Fruit fly (Drosophila melanogaster): ENCODE measurements around the gene CG32643.

DNA sequence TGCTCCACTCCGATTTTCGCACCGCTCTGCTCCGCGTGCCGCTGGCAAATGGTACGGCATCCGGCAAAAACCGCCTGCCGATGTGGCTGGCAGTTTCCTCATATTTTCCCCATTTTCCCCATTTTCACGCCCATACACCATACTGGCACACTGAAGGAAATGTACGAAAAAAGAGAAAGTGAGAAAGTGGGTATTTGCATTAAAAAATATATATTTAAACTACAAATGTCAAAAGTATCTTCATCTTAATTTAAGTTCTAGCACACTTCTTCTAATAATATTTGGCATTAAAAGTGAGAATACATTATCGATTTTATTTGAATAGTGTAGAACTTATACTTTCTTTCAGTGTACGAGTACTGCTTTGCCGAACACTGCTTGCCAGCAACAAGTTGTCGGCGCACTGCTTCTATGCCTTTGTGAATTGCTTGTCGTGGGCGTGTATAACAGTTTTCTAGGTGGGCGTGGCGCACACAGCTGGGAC lies 26.9 kb upstream of the CG32643 start, which contains the start of gene hec:
- TF ChIP-seq CG8478 (optimal IDR thresholded peaks at IDR 0.05) (no peak), CTCF (optimal IDR thresholded peaks at IDR 0.05) (no peak)
